Worm (Caenorhabditis elegans) whole organism, L3 larva: Measurements from ENCODE around the gene cec-3.

Source experiments
- R02D3.7 ChIP-seq: fragments of 150-350 bp; optimal IDR thresholded peaks from 2 replicates; lab custom pipeline; 2014; ENCODE audit warnings: missing biosample characterization, missing genetic modification characterization
- aly-2 ChIP-seq: fragments of 150-350 bp; optimal IDR thresholded peaks from 2 replicates; lab custom pipeline; 2014; ENCODE audit warnings: missing biosample characterization, missing genetic modification characterization
- ama-1 ChIP-seq: fragments of 150-350 bp; optimal IDR thresholded peaks from 2 replicates; lab custom pipeline; 2018
- daf-12 ChIP-seq: fragments of 150-350 bp; optimal IDR thresholded peaks from 2 replicates; lab custom pipeline; 2014; ENCODE audit warnings: missing biosample characterization, missing genetic modification reagents, missing genetic modification characterization
- egl-27 ChIP-seq: sonication (generic microtip); optimal IDR thresholded peaks from 4 replicates; lab custom pipeline; 2017; ENCODE audit warnings: missing biosample characterization, missing genetic modification reagents, missing genetic modification characterization
- egl-5 ChIP-seq: fragments of 150-350 bp; optimal IDR thresholded peaks from 2 replicates; lab custom pipeline; 2017; ENCODE audit warnings: missing biosample characterization, missing genetic modification reagents, missing genetic modification characterization, inconsistent platforms
- elt-1 ChIP-seq: fragments of 150-350 bp; optimal IDR thresholded peaks from 2 replicates; lab custom pipeline; 2014; ENCODE audit warnings: missing biosample characterization, missing genetic modification characterization
- fkh-10 ChIP-seq: sonication (generic microtip); optimal IDR thresholded peaks from 2 replicates; lab custom pipeline; 2017; ENCODE audit warnings: missing biosample characterization, missing genetic modification reagents, missing genetic modification characterization
- fos-1 ChIP-seq: fragments of 150-350 bp; optimal IDR thresholded peaks from 2 replicates; lab custom pipeline; 2014; ENCODE audit warnings: missing biosample characterization, missing genetic modification characterization
- hmg-11 ChIP-seq: sonication (generic microtip); optimal IDR thresholded peaks from 2 replicates; lab custom pipeline; 2016; ENCODE audit warnings: missing genetic modification characterization, missing compliant biosample characterization
- lin-15B ChIP-seq: fragments of 150-350 bp; optimal IDR thresholded peaks from 2 replicates; lab custom pipeline; 2014; ENCODE audit warnings: missing biosample characterization, missing genetic modification characterization
- lin-39 ChIP-seq: fragments of 150-350 bp; optimal IDR thresholded peaks from 2 replicates; lab custom pipeline; 2018; ENCODE audit warnings: missing biosample characterization, missing genetic modification reagents, missing genetic modification characterization
- mdl-1 ChIP-seq: fragments of 150-350 bp; optimal IDR thresholded peaks from 2 replicates; lab custom pipeline; 2014; ENCODE audit warnings: missing biosample characterization, missing genetic modification characterization
- nfya-1 ChIP-seq: sonication (generic microtip); optimal IDR thresholded peaks from 2 replicates; lab custom pipeline; 2017; ENCODE audit warnings: missing genetic modification characterization, mild to moderate bottlenecking, missing compliant biosample characterization, antibody characterized with exemption, moderate library complexity; ENCODE audit not compliant: insufficient read depth
- nhr-12 ChIP-seq: fragments of 150-350 bp; optimal IDR thresholded peaks from 2 replicates; lab custom pipeline; 2014; ENCODE audit warnings: missing biosample characterization, missing genetic modification characterization
- nhr-237 ChIP-seq: fragments of 150-350 bp; optimal IDR thresholded peaks from 2 replicates; lab custom pipeline; 2014; ENCODE audit warnings: missing biosample characterization, missing genetic modification characterization
- nhr-25 ChIP-seq: sonication (generic microtip); optimal IDR thresholded peaks from 2 replicates; lab custom pipeline; 2017; ENCODE audit warnings: missing biosample characterization, missing genetic modification characterization
- nhr-43 ChIP-seq: sonication (generic microtip); optimal IDR thresholded peaks from 2 replicates; lab custom pipeline; 2016; ENCODE audit warnings: mild to moderate bottlenecking, missing genetic modification characterization, missing compliant biosample characterization; ENCODE audit not compliant: poor library complexity, severe bottlenecking
- nhr-77 ChIP-seq: fragments of 150-350 bp; optimal IDR thresholded peaks from 2 replicates; lab custom pipeline; 2014; ENCODE audit warnings: missing biosample characterization, missing genetic modification characterization
- pha-4 ChIP-seq: fragments of 150-350 bp; optimal IDR thresholded peaks from 2 replicates; lab custom pipeline; 2014; ENCODE audit warnings: missing biosample characterization, missing genetic modification reagents, missing genetic modification characterization
- pqm-1 ChIP-seq: fragments of 150-350 bp; optimal IDR thresholded peaks from 2 replicates; lab custom pipeline; 2017; ENCODE audit warnings: missing biosample characterization, missing genetic modification characterization, inconsistent platforms
- sea-2 ChIP-seq: fragments of 150-350 bp; sonication (generic microtip); optimal IDR thresholded peaks from 4 replicates; lab custom pipeline; 2014; ENCODE audit warnings: missing biosample characterization, missing genetic modification reagents, missing genetic modification characterization
- unc-39 ChIP-seq: sonication (generic microtip); optimal IDR thresholded peaks from 4 replicates; lab custom pipeline; 2017; ENCODE audit warnings: missing biosample characterization, missing genetic modification characterization
- zag-1 ChIP-seq: fragments of 150-350 bp; optimal IDR thresholded peaks from 2 replicates; lab custom pipeline; 2014; ENCODE audit warnings: missing biosample characterization, missing genetic modification characterization
- ztf-11 ChIP-seq: fragments of 150-350 bp; optimal IDR thresholded peaks from 2 replicates; lab custom pipeline; 2014; ENCODE audit warnings: missing biosample characterization, missing genetic modification characterization

The cec-3 gene

DNA sequence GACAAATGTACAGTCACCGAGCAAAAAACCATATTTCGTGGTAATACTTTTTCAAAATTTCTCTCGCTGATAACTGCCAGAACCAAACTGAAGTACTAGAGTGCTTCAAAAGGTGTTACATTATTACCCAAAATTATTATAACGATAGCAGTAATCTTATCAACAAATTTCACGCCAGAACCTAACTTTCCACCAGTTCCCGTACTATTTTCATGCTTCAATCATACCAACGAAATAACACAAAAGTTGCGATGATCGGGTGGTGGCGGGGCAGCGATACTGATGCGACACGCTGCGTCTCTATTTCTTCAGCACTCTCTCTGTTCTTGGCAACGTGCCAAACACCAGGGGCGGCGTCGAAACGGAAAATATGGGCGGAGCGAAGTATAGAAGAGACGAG lies 48.5 kb downstream of the cec-3 start (continued):
- TF ChIP-seq nhr-43 (tag; lab: Kevin White, UChicago): peak; percentile 7
- TF ChIP-seq nhr-237 (tag; lab: Kevin White, UChicago): no peak
- TF ChIP-seq zag-1 (tag; lab: Kevin White, UChicago): no peak
- no peak for TF ChIP-seq mdl-1 (tag; lab: Kevin White, UChicago)
- peak; percentile 92 for TF ChIP-seq pqm-1 (tag; lab: Kevin White, UChicago)
- no peak for TF ChIP-seq lin-39 (tag; lab: Kevin White, UChicago)
- no peak for TF ChIP-seq egl-27 (tag; lab: Kevin White, UChicago)
- TF ChIP-seq aly-2: no peak
- no peak for TF ChIP-seq egl-5 (tag; lab: Kevin White, UChicago)
- no peak for TF ChIP-seq daf-12 (tag; lab: Kevin White, UChicago)
- TF ChIP-seq unc-39: no peak

DNA sequence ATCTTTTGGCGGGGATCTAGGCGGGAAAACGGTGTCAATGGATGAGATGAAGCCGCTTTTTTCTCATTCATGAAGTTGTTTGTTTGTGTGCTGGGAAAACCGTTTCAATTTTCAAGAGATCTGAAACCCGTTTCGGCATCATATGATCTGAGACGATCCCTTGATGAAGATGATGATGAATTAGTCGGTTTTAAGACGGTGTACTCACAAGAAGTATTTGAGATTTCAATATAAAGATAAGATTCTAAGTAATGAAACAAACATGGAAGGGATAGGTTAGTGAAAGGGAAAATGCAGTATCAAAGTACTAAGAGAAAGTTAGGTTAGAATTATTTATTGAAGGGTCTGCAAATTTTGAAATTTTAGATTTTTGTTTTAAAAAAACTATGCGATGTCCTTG lies 49.2 kb downstream of the cec-3 start:
- TF ChIP-seq nhr-43 (tag; lab: Kevin White, UChicago): peak; percentile 39
- TF ChIP-seq sea-2: no peak
- no peak for TF ChIP-seq nfya-1 (tag; lab: Kevin White, UChicago)
- TF ChIP-seq nhr-25 (tag; lab: Kevin White, UChicago): peak; percentile 64
- peak; percentile 87 for TF ChIP-seq elt-1
- TF ChIP-seq zag-1 (tag; lab: Kevin White, UChicago): no peak

DNA sequence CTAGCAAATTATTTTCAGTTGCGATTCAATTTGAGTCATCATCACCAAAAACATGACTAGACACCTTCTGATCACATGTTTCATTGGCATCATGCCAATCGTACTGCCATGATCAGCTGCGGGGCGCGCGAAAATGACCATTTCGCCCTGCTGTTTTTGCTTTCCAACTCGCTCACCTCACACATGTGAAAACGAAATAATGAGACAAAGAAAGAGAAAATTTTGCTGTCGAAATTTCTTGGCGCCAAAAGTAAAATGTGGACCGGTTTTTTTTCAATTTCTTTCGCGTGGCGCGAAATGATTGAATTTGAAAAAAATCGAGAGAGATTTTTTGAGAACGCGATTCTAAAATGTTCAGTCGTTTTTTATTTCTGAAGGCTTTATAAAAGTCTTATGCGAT lies 50.5 kb downstream of the cec-3 start:
- TF ChIP-seq nhr-25 (tag; lab: Kevin White, UChicago) (peak; percentile 82), nfya-1 (tag; lab: Kevin White, UChicago) (no peak), lin-39 (tag; lab: Kevin White, UChicago) (peak; percentile 25)

DNA sequence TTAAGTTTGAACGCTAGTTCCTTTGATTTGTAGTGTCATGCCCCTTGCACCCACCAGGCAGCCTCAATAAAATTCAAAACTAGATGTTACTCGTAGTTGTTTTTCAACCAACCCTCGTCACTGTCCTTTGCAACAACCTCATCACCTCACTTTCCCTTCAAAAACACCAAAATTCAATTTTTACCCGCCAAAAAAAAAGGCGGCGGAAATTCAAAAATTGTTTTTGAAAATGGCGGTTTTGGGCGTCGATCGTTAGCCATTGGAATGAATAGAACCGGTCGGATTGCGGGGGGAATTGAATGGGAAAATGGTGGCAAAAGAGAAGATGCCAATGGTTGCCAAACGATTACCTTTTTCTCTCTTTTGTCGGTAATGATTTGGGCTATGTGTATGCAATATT lies 51.3 kb downstream of the cec-3 start:
- no peak for TF ChIP-seq pha-4 (tag; lab: Kevin White, UChicago)
- TF ChIP-seq aly-2: no peak
- TF ChIP-seq lin-15B (tag; lab: Kevin White, UChicago): no peak
- no peak for TF ChIP-seq ztf-11 (tag; lab: Kevin White, UChicago)
- no peak for TF ChIP-seq fos-1 (tag; lab: Kevin White, UChicago)
- no peak for TF ChIP-seq hmg-11
- TF ChIP-seq R02D3.7 (tag; lab: Kevin White, UChicago): no peak
- no peak for TF ChIP-seq fkh-10 (GFP tag; lab: Kevin White, UChicago)
- no peak for TF ChIP-seq zag-1 (tag; lab: Kevin White, UChicago)
- TF ChIP-seq ama-1: no peak
- TF ChIP-seq nhr-12 (tag; lab: Kevin White, UChicago): no peak
- TF ChIP-seq unc-39: no peak
- TF ChIP-seq lin-39 (tag; lab: Kevin White, UChicago): no peak
- no peak for TF ChIP-seq nhr-77 (tag; lab: Kevin White, UChicago)
- TF ChIP-seq sea-2: no peak
